Fruit fly (Drosophila melanogaster): Measurements from ENCODE around the gene CG9988.
A peak's percentile ranks its signal among the peaks of the same experiment; 100 is the strongest.

CG9988 gene

dm6 chr3R:28599238-28600127 lies 36.7 kb upstream of the CG9988 start, which contains the start of the genes Noa36 and Hrb98DE:
Gene Noa36, minus strand, starts transcription at chr3R:28599288.
Gene Hrb98DE, plus strand, starts transcription at chr3R:28599834.
- peak; percentile 7 for TF ChIP-seq Sp1 (GFP tag; optimal IDR thresholded peaks at IDR 0.05)
- no peak for TF ChIP-seq tai (GFP tag; optimal IDR thresholded peaks at IDR 0.05)
- peak; percentile 57 for TF ChIP-seq jim (GFP tag; optimal IDR thresholded peaks at IDR 0.05)
- TF ChIP-seq OdsH (GFP tag; optimal IDR thresholded peaks at IDR 0.05) = peak; percentile 13
- peak; percentile 21 for TF ChIP-seq Jra (GFP tag; optimal IDR thresholded peaks at IDR 0.05)
- TF ChIP-seq woc (GFP tag; optimal IDR thresholded peaks at IDR 0.05) = peak; percentile 44
- TF ChIP-seq brk (GFP tag; optimal IDR thresholded peaks at IDR 0.05) = no peak
- no peak for TF ChIP-seq CrebA (GFP tag; optimal IDR thresholded peaks at IDR 0.05; ENCODE audit: borderline replicate concordance)
- no peak for TF ChIP-seq rgr (GFP tag; optimal IDR thresholded peaks at IDR 0.05)
- peak; percentile 49 for TF ChIP-seq HLH106 (tag; optimal IDR thresholded peaks at IDR 0.05)
- TF ChIP-seq fru (GFP tag; optimal IDR thresholded peaks at IDR 0.05) = no peak
- peak; percentile 67 for TF ChIP-seq Myc (optimal IDR thresholded peaks at IDR 0.05)
- peak; percentile 11 for TF ChIP-seq dsf (GFP tag; optimal IDR thresholded peaks at IDR 0.05; ENCODE audit: borderline replicate concordance)
- TF ChIP-seq dmrt93B (GFP tag; optimal IDR thresholded peaks at IDR 0.05) = no peak
- peak; percentile 9 for TF ChIP-seq Hnf4 (GFP tag; optimal IDR thresholded peaks at IDR 0.05)
- TF ChIP-seq Mio (GFP tag; optimal IDR thresholded peaks at IDR 0.05) = no peak
- TF ChIP-seq ey (GFP tag; optimal IDR thresholded peaks at IDR 0.05) = peak; percentile 11
- TF ChIP-seq foxo (GFP tag; optimal IDR thresholded peaks at IDR 0.05) = peak in 1 of 2 experiments; percentile 51

- TF ChIP-seq h (GFP tag; optimal IDR thresholded peaks at IDR 0.05) (peak; percentile 3), HLH106 (tag; optimal IDR thresholded peaks at IDR 0.05) (peak; percentile 4), psq (GFP tag; optimal IDR thresholded peaks at IDR 0.05) (no peak), Sp1 (GFP tag; optimal IDR thresholded peaks at IDR 0.05) (peak; percentile 15), fru (GFP tag; optimal IDR thresholded peaks at IDR 0.05) (peak; percentile 5), Dif (GFP tag; optimal IDR thresholded peaks at IDR 0.05; ENCODE audit: partially characterized antibody) (no peak), lola (GFP tag; optimal IDR thresholded peaks at IDR 0.05) (no peak), Abd-B (GFP tag; optimal IDR thresholded peaks at IDR 0.05) (no peak), Hnf4 (GFP tag; optimal IDR thresholded peaks at IDR 0.05) (peak; percentile 44), usp (GFP tag; optimal IDR thresholded peaks at IDR 0.05) (no peak), dmrt93B (GFP tag; optimal IDR thresholded peaks at IDR 0.05) (no peak), dsf (GFP tag; optimal IDR thresholded peaks at IDR 0.05; ENCODE audit: borderline replicate concordance) (no peak), Rel (GFP tag; optimal IDR thresholded peaks at IDR 0.05) (no peak), Rel (tag; optimal IDR thresholded peaks at IDR 0.05) (peak; percentile 98), Myc (optimal IDR thresholded peaks at IDR 0.05) (peak; percentile 63), jim (GFP tag; optimal IDR thresholded peaks at IDR 0.05) (no peak), Hr83 (GFP tag; optimal IDR thresholded peaks at IDR 0.05; ENCODE audit: poor library complexity, severe bottlenecking) (peak; percentile 25)
Observed at dm6 chr3R:28600144-28600792, 35.9 kb upstream of the CG9988 start.

- TF ChIP-seq GATAd (GFP tag; optimal IDR thresholded peaks at IDR 0.05) = no peak
- no peak for TF ChIP-seq HLH106 (tag; optimal IDR thresholded peaks at IDR 0.05)
- no peak for TF ChIP-seq usp (GFP tag; optimal IDR thresholded peaks at IDR 0.05)
Observed at dm6 chr3R:28603561-28603960, 32.6 kb upstream of the CG9988 start.

dm6 chr3R:28605835-28606234 lies 30.4 kb upstream of the CG9988 start, which contains the start of gene CG9986:
Gene CG9986, plus strand, starts transcription at chr3R:28606079.
- TF ChIP-seq Hr83 (GFP tag; optimal IDR thresholded peaks at IDR 0.05; ENCODE audit: poor library complexity, severe bottlenecking) (peak; percentile 56), dsf (GFP tag; optimal IDR thresholded peaks at IDR 0.05; ENCODE audit: borderline replicate concordance) (no peak), Myc (optimal IDR thresholded peaks at IDR 0.05) (peak; percentile 77)

- TF ChIP-seq OdsH (GFP tag; optimal IDR thresholded peaks at IDR 0.05) (no peak), Jra (GFP tag; optimal IDR thresholded peaks at IDR 0.05) (no peak), sv (GFP tag; optimal IDR thresholded peaks at IDR 0.05) (no peak), Hr78 (GFP tag; optimal IDR thresholded peaks at IDR 0.05) (no peak), psq (GFP tag; optimal IDR thresholded peaks at IDR 0.05) (no peak), brk (GFP tag; optimal IDR thresholded peaks at IDR 0.05) (no peak), h (GFP tag; optimal IDR thresholded peaks at IDR 0.05) (no peak), Rel (GFP tag; optimal IDR thresholded peaks at IDR 0.05) (no peak), Rel (tag; optimal IDR thresholded peaks at IDR 0.05) (no peak)
Observed at dm6 chr3R:28620813-28621212, 15.4 kb upstream of the CG9988 start.

All from whole organism, wandering third instar larva.